Fruit fly (Drosophila melanogaster) whole organism: Measurements from ENCODE around the gene CG31875.

Experiments
- CG8478 ChIP-seq: fragments of >200 bp; optimal IDR thresholded peaks from 2 replicates; lab custom pipeline; 2018; ENCODE audit warnings: inconsistent platforms
- psq ChIP-seq: fragments of >200 bp; optimal IDR thresholded peaks from 2 replicates; lab custom pipeline; 2017

dm6 chr2L:9994382-9994781 is 8.2 kb downstream of the CG31875 start:
- TF ChIP-seq psq (lab: Kevin White, UChicago), result no peak
- no peak for TF ChIP-seq CG8478
